Worm (Caenorhabditis elegans) whole organism, mixed stage, embryonic: ENCODE measurements around the gene F07E5.12.
"Not testable (repeated sequence)": the region's sequence is repeated elsewhere in the genome, so short reads cannot be mapped to it uniquely, and the experiment has no call there.

ENCODE experiments used
- M03D4.4 ChIP-seq: sonication (generic microtip); optimal IDR thresholded peaks from 2 replicates; lab custom pipeline; 2017; ENCODE audit warnings: mild to moderate bottlenecking, missing genetic modification characterization, missing compliant biosample characterization
- bed-3 ChIP-seq: fragments of 200-800 bp; sonication (Bioruptor generic); optimal IDR thresholded peaks from 3 replicates; lab custom pipeline; 2018; ENCODE audit warnings: mild to moderate bottlenecking, missing genetic modification characterization, moderate library complexity, missing compliant biosample characterization
- blmp-1 ChIP-seq: fragments of 150-350 bp; optimal IDR thresholded peaks from 2 replicates; lab custom pipeline; 2014; ENCODE audit warnings: missing biosample characterization, missing genetic modification characterization
- ceh-39 ChIP-seq: fragments of 150-350 bp; optimal IDR thresholded peaks from 2 replicates; lab custom pipeline; 2014; ENCODE audit warnings: missing biosample characterization, missing genetic modification characterization
- ceh-43 ChIP-seq: fragments of 200-800 bp; sonication (Bioruptor generic); optimal IDR thresholded peaks from 2 replicates; lab custom pipeline; 2018; ENCODE audit warnings: mild to moderate bottlenecking, missing genetic modification characterization, moderate library complexity, missing compliant biosample characterization
- ces-1 ChIP-seq: fragments of 150-350 bp; optimal IDR thresholded peaks from 2 replicates; lab custom pipeline; 2014; ENCODE audit warnings: missing biosample characterization, missing genetic modification reagents, missing genetic modification characterization
- cnd-1 ChIP-seq: fragments of 200-800 bp; sonication (Bioruptor generic); optimal IDR thresholded peaks from 2 replicates; lab custom pipeline; 2018; ENCODE audit warnings: mild to moderate bottlenecking, missing genetic modification characterization, missing compliant biosample characterization
- elt-1 ChIP-seq: sonication (generic microtip); optimal IDR thresholded peaks from 2 replicates; lab custom pipeline; 2017; ENCODE audit warnings: missing genetic modification characterization, mild to moderate bottlenecking, missing compliant biosample characterization, antibody characterized with exemption, moderate library complexity, borderline replicate concordance; ENCODE audit not compliant: insufficient read depth
- elt-3 ChIP-seq: fragments of 150-350 bp; optimal IDR thresholded peaks from 2 replicates; lab custom pipeline; 2014; ENCODE audit warnings: missing biosample characterization, missing genetic modification characterization
- hlh-1 ChIP-seq: fragments of 150-350 bp; optimal IDR thresholded peaks from 2 replicates; lab custom pipeline; 2014; ENCODE audit warnings: missing biosample characterization, missing genetic modification reagents, missing genetic modification characterization
- lin-13 ChIP-seq: fragments of 150-350 bp; optimal IDR thresholded peaks from 2 replicates; lab custom pipeline; 2014; ENCODE audit warnings: missing biosample characterization, missing genetic modification characterization
- lsy-2 ChIP-seq: fragments of 150-350 bp; optimal IDR thresholded peaks from 2 replicates; lab custom pipeline; 2014; ENCODE audit warnings: missing biosample characterization, missing genetic modification characterization
- mep-1 ChIP-seq: fragments of 150-350 bp; optimal IDR thresholded peaks from 2 replicates; lab custom pipeline; 2017; ENCODE audit warnings: missing biosample characterization, missing genetic modification reagents, missing genetic modification characterization, inconsistent platforms
- mls-2 ChIP-seq: sonication (generic microtip); optimal IDR thresholded peaks from 2 replicates; lab custom pipeline; 2016; ENCODE audit warnings: mild to moderate bottlenecking, missing genetic modification characterization, moderate library complexity, missing compliant biosample characterization
- nhr-12 ChIP-seq: fragments of 150-350 bp; optimal IDR thresholded peaks from 2 replicates; lab custom pipeline; 2014; ENCODE audit warnings: missing biosample characterization, missing genetic modification characterization
- nhr-2 ChIP-seq: fragments of 150-350 bp; optimal IDR thresholded peaks from 2 replicates; lab custom pipeline; 2014; ENCODE audit warnings: missing biosample characterization, missing genetic modification characterization
- nhr-237 ChIP-seq: fragments of 150-350 bp; optimal IDR thresholded peaks from 2 replicates; lab custom pipeline; 2014; ENCODE audit warnings: missing biosample characterization, missing genetic modification characterization
- nhr-28 ChIP-seq: fragments of 150-350 bp; optimal IDR thresholded peaks from 2 replicates; lab custom pipeline; 2014; ENCODE audit warnings: missing biosample characterization, missing genetic modification characterization
- nhr-76 ChIP-seq: sonication (generic microtip); optimal IDR thresholded peaks from 2 replicates; lab custom pipeline; 2017; ENCODE audit warnings: missing biosample characterization, missing genetic modification characterization
- pha-4 ChIP-seq: fragments of 150-350 bp; optimal IDR thresholded peaks from 2 replicates; lab custom pipeline; 2018; ENCODE audit warnings: missing biosample characterization, missing genetic modification reagents, missing genetic modification characterization
- sem-2 ChIP-seq: fragments of 200-800 bp; sonication (Bioruptor generic); optimal IDR thresholded peaks from 2 replicates; lab custom pipeline; 2018; ENCODE audit warnings: mild to moderate bottlenecking, missing genetic modification characterization, missing compliant biosample characterization
- sptf-1 ChIP-seq: sonication (generic microtip); optimal IDR thresholded peaks from 2 replicates; lab custom pipeline; 2017; ENCODE audit warnings: mild to moderate bottlenecking, missing genetic modification characterization, moderate library complexity, missing compliant biosample characterization
- tbx-8 ChIP-seq: fragments of 200-800 bp; sonication (Bioruptor generic); optimal IDR thresholded peaks from 2 replicates; lab custom pipeline; 2018; ENCODE audit warnings: mild to moderate bottlenecking, missing genetic modification characterization, moderate library complexity, missing compliant biosample characterization
- unc-120 ChIP-seq: sonication (generic microtip); optimal IDR thresholded peaks from 2 replicates; lab custom pipeline; 2017; ENCODE audit warnings: missing genetic modification characterization, missing compliant biosample characterization; ENCODE audit not compliant: poor library complexity, severe bottlenecking
- unc-39 ChIP-seq: fragments of 150-350 bp; optimal IDR thresholded peaks from 2 replicates; lab custom pipeline; 2014; ENCODE audit warnings: missing biosample characterization, missing genetic modification characterization
- unc-62 ChIP-seq: fragments of 150-350 bp; optimal IDR thresholded peaks from 2 replicates; lab custom pipeline; 2014; ENCODE audit warnings: missing biosample characterization, missing genetic modification reagents, missing genetic modification characterization
- zip-8 ChIP-seq: fragments of 150-350 bp; optimal IDR thresholded peaks from 2 replicates; lab custom pipeline; 2014; ENCODE audit warnings: missing biosample characterization, missing genetic modification characterization
- ztf-11 ChIP-seq: fragments of 150-350 bp; optimal IDR thresholded peaks from 2 replicates; lab custom pipeline; 2014; ENCODE audit warnings: missing biosample characterization, missing genetic modification characterization

F07E5.12 gene

ce11 chrII:2067451-2068021, at the start of gene F07E5.12:
Gene F07E5.12 (plus strand): TSS chrII:2067971.
- not testable (repeated sequence) for TF ChIP-seq zip-8, nhr-237, unc-39 (tag; lab: Kevin White, UChicago)

DNA sequence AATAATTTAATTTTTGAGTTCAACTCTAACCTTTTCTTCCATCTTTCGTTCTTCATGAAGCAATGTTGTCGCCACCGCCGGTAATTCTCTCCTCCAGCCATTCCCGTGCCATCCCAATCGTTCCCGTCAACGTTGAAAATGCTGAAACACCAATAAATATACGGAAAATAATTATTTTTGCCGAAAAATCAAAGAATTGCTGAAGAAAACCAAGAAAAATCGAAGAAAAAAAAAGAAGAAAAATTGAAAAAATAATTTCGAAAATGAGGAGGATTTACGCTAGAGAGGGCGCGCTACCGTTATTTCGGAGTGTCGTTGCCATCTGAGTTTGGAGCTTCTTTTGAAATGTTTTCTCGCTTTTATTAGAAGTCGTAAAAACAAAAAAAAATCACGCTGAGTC, 44.3 kb upstream of the F07E5.12 start, which contains the start of gene cya-2:
cya-2 (minus strand) TSS at position 101 of the 400 bp plus-strand sequence.
- TF ChIP-seq lsy-2; nhr-237 (tag; lab: Kevin White, UChicago); cnd-1: not testable (repeated sequence)

DNA sequence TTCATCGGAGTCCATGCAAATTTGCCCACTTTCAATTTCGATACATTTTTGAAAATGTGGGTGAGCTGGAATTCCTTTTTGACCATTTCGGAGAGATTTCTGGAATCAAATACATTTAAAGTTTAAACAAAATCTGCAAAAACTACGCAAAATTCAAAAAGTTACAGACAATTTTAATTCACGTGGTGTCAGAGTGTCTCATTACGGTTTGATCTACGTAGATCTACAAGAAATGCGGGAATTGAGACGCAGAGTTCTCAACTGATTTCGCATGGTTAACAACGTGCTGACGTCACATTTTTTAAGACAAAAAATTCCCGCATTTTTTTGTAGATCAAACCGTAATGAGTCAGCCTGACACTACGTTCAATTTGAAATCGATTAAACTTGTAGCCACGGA, 41.2 kb upstream of the F07E5.12 start, which contains the start of gene bath-21:
bath-21 (minus strand) TSS at position 101 of the 400 bp plus-strand sequence.
- no peak for TF ChIP-seq unc-120 (tag; lab: Kevin White, UChicago)
- TF ChIP-seq, all 35 proteins: peak for 0

DNA sequence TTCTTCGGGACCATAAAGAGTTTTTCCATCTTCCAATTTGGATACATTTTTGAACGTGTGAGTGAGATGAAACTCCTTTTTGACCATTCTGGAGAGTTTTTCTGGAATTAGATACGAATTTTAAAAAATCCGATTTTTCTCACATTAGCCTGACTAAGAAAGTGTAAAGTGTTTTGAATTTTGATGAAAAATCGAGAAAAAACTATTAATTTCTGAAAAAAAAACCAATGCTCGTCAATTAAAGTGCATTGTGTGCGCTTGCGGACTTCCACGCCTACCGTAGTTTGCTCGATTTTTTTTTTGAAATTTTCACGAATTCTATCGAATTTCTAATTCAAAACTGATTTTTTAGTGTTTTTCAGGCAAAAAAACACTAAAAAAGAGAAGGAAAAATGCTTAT, 39.1 kb upstream of the F07E5.12 start, which contains the start of gene bath-1:
bath-1 (minus strand) TSS at position 101 of the 400 bp plus-strand sequence.
- no peak for TF ChIP-seq ceh-39 (tag; lab: Kevin White, UChicago)
- no peak for TF ChIP-seq ceh-43 (GFP tag; lab: Kevin White, UChicago)
- no peak for TF ChIP-seq mep-1 (tag; lab: Kevin White, UChicago)
- TF ChIP-seq bed-3 (GFP tag; lab: Kevin White, UChicago): no peak
- TF ChIP-seq unc-62 (GFP tag; lab: Kevin White, UChicago): no peak
- TF ChIP-seq hlh-1 (tag; lab: Kevin White, UChicago): no peak
- no peak for TF ChIP-seq zip-8 (tag; lab: Kevin White, UChicago)
- no peak for TF ChIP-seq elt-1 (tag; lab: Kevin White, UChicago)
- no peak for TF ChIP-seq nhr-12 (tag; lab: Kevin White, UChicago)
- TF ChIP-seq pha-4: no peak
- no peak for TF ChIP-seq nhr-28 (tag; lab: Kevin White, UChicago)
- no peak for TF ChIP-seq lsy-2
- TF ChIP-seq sem-2 (GFP tag; lab: Kevin White, UChicago): no peak
- no peak for TF ChIP-seq cnd-1
- no peak for TF ChIP-seq blmp-1
- no peak for TF ChIP-seq nhr-237 (tag; lab: Kevin White, UChicago)

ce11 chrII:2030367-2030766, 37.4 kb upstream of the F07E5.12 start, which contains the start of gene bath-3:
Gene bath-3 (minus strand): TSS chrII:2030467.
- no peak for TF ChIP-seq cnd-1
- no peak for TF ChIP-seq pha-4
- no peak for TF ChIP-seq sptf-1
- TF ChIP-seq mls-2 (tag; lab: Kevin White, UChicago): no peak
- TF ChIP-seq zip-8 (tag; lab: Kevin White, UChicago): no peak
- TF ChIP-seq elt-1 (tag; lab: Kevin White, UChicago): no peak
- TF ChIP-seq elt-3 (tag; lab: Kevin White, UChicago): no peak
- no peak for TF ChIP-seq unc-39 (tag; lab: Kevin White, UChicago)
- TF ChIP-seq tbx-8 (GFP tag; lab: Kevin White, UChicago): no peak
- no peak for TF ChIP-seq ztf-11 (tag; lab: Kevin White, UChicago)
- no peak for TF ChIP-seq unc-120 (tag; lab: Kevin White, UChicago)
- TF ChIP-seq, all 35 proteins: peak for 0

DNA sequence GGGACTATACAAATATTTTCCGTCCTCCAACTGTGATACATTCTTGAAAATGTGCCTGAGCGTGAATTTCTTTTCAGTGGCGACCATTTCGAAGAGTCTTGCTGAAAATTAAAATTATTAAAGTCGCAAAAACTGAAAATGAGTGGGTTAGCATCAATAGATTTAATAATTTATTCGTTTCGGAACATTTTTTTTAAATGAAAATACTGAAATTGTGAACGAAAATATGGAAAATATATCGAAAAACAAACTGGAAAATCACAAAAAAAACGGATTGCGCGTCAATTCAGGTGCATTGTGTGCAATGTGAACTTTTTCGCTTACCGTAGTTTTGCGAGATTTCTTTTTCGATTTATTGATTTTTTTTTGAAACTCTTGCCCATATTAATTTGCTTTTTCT, 35.9 kb upstream of the F07E5.12 start, which contains the start of gene bath-5:
bath-5 (minus strand) TSS at position 101 of the 400 bp plus-strand sequence.
- TF ChIP-seq sem-2 (GFP tag; lab: Kevin White, UChicago) (no peak), elt-3 (tag; lab: Kevin White, UChicago) (no peak), M03D4.4 (no peak), lin-13 (tag; lab: Kevin White, UChicago) (no peak), elt-1 (tag; lab: Kevin White, UChicago) (no peak), mls-2 (tag; lab: Kevin White, UChicago) (no peak), nhr-2 (tag; lab: Kevin White, UChicago) (no peak), unc-120 (tag; lab: Kevin White, UChicago) (no peak), nhr-76 (tag; lab: Kevin White, UChicago) (no peak), ces-1 (GFP tag; lab: Kevin White, UChicago) (no peak), pha-4 (no peak)
- TF ChIP-seq, all 35 proteins: peak for 0
